Worm (Caenorhabditis elegans): ENCODE results near the gene Y39A1A.17.
A peak's percentile ranks its signal among the peaks of the same experiment; 100 is the strongest.

The Y39A1A.17 gene

DNA sequence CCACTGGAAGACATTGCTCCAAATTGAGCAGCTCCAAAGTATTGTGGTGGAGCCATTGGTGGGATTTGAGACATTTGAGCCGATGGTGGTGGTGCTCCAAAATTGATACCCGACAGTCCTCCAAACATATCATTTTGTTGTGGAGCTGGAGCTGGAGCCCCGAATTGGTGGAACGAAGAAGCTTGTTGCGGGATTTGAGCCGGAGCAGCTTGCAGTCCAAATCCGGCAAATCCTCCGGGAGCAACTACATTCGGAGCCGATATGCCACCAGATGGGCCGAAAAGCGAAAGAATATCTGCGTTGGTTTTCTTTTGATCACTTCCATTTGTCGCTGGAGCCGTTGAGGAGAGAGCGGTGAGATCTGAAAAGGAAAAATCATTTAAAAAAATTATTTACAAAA, 47.2 kb upstream of the Y39A1A.17 start:
- TF ChIP-seq efl-1 (optimal IDR thresholded peaks at IDR 0.05) (no peak), efl-1 (GFP tag; optimal IDR thresholded peaks at IDR 0.05 in 1 of 2) (peak in 1 of 2 experiments; percentile 25), lin-39 (tag; optimal IDR thresholded peaks at IDR 0.05) (no peak), snu-23 (GFP tag; optimal IDR thresholded peaks at IDR 0.05) (no peak)

DNA sequence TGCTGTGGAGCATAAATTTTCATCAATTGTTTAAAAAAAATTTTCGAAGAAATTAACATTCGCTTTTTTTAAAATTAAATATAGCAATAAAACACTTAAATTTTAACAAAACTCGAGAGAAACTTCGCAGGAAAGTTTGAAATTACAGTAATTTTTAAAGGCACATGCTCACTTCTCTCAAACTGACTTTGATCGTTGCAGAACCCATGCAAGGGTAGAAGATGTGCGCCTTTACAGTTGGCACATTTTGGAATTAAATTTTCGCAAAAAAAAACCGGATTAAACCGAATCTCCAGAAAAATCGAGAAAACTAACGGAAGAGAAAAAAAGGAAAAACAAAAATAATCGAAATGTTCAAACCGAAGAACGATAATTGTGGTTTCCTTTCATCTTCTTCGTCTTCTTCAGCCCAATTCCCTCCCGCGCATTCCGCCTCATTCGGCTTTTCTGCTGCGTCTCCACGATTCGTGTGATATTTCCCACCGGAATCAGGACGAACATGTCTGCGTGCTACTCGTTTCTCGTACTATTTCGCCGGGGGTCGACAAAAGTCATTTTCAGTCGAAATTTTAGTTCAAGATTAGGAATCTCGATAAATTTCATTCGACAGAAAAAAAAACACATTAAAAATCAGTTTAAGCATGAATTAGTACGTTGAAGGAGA, 45.5 kb upstream of the Y39A1A.17 start:
- TF ChIP-seq hlh-17 (GFP tag; optimal IDR thresholded peaks at IDR 0.05; ENCODE audit: borderline replicate concordance), result no peak
- no peak for TF ChIP-seq aly-2 (tag; optimal IDR thresholded peaks at IDR 0.05)
- TF ChIP-seq swsn-7 (tag; optimal IDR thresholded peaks at IDR 0.05), result no peak
- peak in 1 of 6 experiments; percentile 4 for TF ChIP-seq elt-3 (tag; optimal IDR thresholded peaks at IDR 0.05)
- no peak for TF ChIP-seq ceh-63 (GFP tag; optimal IDR thresholded peaks at IDR 0.05)
- no peak for TF ChIP-seq nhr-237 (tag; optimal IDR thresholded peaks at IDR 0.05)
- TF ChIP-seq nhr-90 (tag; optimal IDR thresholded peaks at IDR 0.05; ENCODE audit: poor library complexity), result no peak
- TF ChIP-seq rnt-1 (tag; optimal IDR thresholded peaks at IDR 0.05), result no peak
- TF ChIP-seq lin-35 (GFP tag; optimal IDR thresholded peaks at IDR 0.05), result peak in 1 of 2 experiments; percentile 26
- TF ChIP-seq ets-5 (GFP tag; IDR thresholded peaks at IDR 0.05), result no peak
- TF ChIP-seq nhr-11 (tag; optimal IDR thresholded peaks at IDR 0.05), result no peak
- TF ChIP-seq grh-1 (GFP tag; IDR thresholded peaks at IDR 0.05), result 0 out of 2 replicates have a peak, but pooled peaks have one; percentile 31
- no peak for TF ChIP-seq fkh-10 (GFP tag; optimal IDR thresholded peaks at IDR 0.05)
- TF ChIP-seq efl-1 (optimal IDR thresholded peaks at IDR 0.05), result peak; percentile 11 to 35
- TF ChIP-seq efl-1 (GFP tag; optimal IDR thresholded peaks at IDR 0.05 in 1 of 2), result peak in 1 of 2 experiments; percentile 33
- no peak for TF ChIP-seq unc-86 (tag; optimal IDR thresholded peaks at IDR 0.05)
- TF ChIP-seq dpl-1 (GFP tag; optimal IDR thresholded peaks at IDR 0.05), result no peak
- no peak for TF ChIP-seq ceh-90 (tag; optimal IDR thresholded peaks at IDR 0.05)
- no peak for TF ChIP-seq zip-4 (GFP tag; optimal IDR thresholded peaks at IDR 0.05)
- TF ChIP-seq lsy-2 (tag; optimal IDR thresholded peaks at IDR 0.05), result no peak
- TF ChIP-seq mab-9 (GFP tag; IDR thresholded peaks at IDR 0.05), result no peak
- TF ChIP-seq elt-2 (tag; optimal IDR thresholded peaks at IDR 0.05), result no peak
- TF ChIP-seq Y116A8C.19 (tag; optimal IDR thresholded peaks at IDR 0.05; ENCODE audit: borderline replicate concordance), result no peak
- no peak for TF ChIP-seq ceh-8 (GFP tag; optimal IDR thresholded peaks at IDR 0.05)
- no peak for TF ChIP-seq pqm-1 (tag; optimal IDR thresholded peaks at IDR 0.05)
- no peak for TF ChIP-seq nhr-84 (tag; optimal IDR thresholded peaks at IDR 0.05)
- no peak for TF ChIP-seq sptf-1 (tag; optimal IDR thresholded peaks at IDR 0.05)
- TF ChIP-seq egl-13 (tag; optimal IDR thresholded peaks at IDR 0.05), result no peak
- TF ChIP-seq nhr-85 (tag), result peak; percentile 35
- TF ChIP-seq dsc-1 (tag; optimal IDR thresholded peaks at IDR 0.05), result no peak
- no peak for TF ChIP-seq ces-1 (GFP tag; optimal IDR thresholded peaks at IDR 0.05)
- peak; percentile 47 for TF ChIP-seq lin-14 (GFP tag; optimal IDR thresholded peaks at IDR 0.05)
- TF ChIP-seq isw-1 (GFP tag; IDR thresholded peaks at IDR 0.05), result no peak
- no peak for TF ChIP-seq lin-15B (tag; optimal IDR thresholded peaks at IDR 0.05)
- TF ChIP-seq lir-3 (tag; optimal IDR thresholded peaks at IDR 0.05; ENCODE audit: poor library complexity), result no peak
- TF ChIP-seq ceh-88 (GFP tag; IDR thresholded peaks at IDR 0.05), result no peak
- no peak for TF ChIP-seq C16A3.4 (tag; optimal IDR thresholded peaks at IDR 0.05)
- TF ChIP-seq tbx-2 (tag; optimal IDR thresholded peaks at IDR 0.05), result no peak
- TF ChIP-seq hpl-2 (GFP tag; optimal IDR thresholded peaks at IDR 0.05), result no peak
- no peak for TF ChIP-seq unc-130 (tag; optimal IDR thresholded peaks at IDR 0.05)
- no peak for TF ChIP-seq skn-1 (tag; optimal IDR thresholded peaks at IDR 0.05)
- no peak for TF ChIP-seq ztf-4 (tag; optimal IDR thresholded peaks at IDR 0.05)
- no peak for TF ChIP-seq nhr-47 (tag; optimal IDR thresholded peaks at IDR 0.05)
- TF ChIP-seq fkh-8 (tag; optimal IDR thresholded peaks at IDR 0.05), result no peak
- TF ChIP-seq alr-1 (tag; optimal IDR thresholded peaks at IDR 0.05; ENCODE audit: borderline replicate concordance), result no peak
- no peak for TF ChIP-seq nhr-28 (tag; optimal IDR thresholded peaks at IDR 0.05)
- no peak for TF ChIP-seq aha-1 (tag; optimal IDR thresholded peaks at IDR 0.05)
- TF ChIP-seq pag-3 (tag; optimal IDR thresholded peaks at IDR 0.05; ENCODE audit: borderline replicate concordance, insufficient read depth), result no peak
